Worm (Caenorhabditis elegans): ENCODE measurements around the gene ZC412.10.

DNA sequence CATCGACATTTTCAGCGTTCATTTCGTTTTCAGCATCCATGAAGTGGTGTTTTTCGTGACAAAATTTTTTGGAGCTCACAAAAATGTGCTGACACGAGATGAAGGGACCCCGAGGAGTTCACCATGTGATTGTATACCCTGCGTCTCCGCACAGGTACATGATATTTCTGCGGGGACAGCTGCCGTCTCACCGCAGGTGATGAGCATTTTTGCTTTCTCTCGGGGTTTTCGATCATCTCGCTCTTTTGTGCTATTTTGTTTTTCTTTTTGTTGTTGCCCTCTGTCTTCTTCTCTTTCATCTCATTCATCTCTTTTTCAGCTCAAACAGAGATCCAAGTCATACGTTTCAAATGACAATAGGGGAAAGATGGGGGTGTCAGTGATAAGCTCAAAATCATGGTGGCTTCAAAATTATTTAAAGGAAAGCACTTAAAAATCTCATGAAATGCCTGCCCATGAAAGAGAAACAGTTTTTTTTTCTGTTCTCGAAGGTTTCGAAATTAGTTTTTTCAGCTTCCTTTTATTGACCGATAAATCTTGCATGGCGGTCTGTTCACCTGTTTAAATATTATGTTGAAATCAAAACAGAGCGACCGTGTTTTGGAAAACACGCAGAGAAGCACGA lies 29.2 kb downstream of the ZC412.10 start, which contains the start of gene ret-1:
- TF ChIP-seq daf-12 (tag; optimal IDR thresholded peaks at IDR 0.05) (no peak), pqm-1 (tag; optimal IDR thresholded peaks at IDR 0.05) (no peak), snpc-4 (tag; optimal IDR thresholded peaks at IDR 0.05) (no peak), lin-15B (tag; optimal IDR thresholded peaks at IDR 0.05) (no peak), ama-1 (optimal IDR thresholded peaks at IDR 0.05) (no peak), lsy-2 (tag; optimal IDR thresholded peaks at IDR 0.05) (peak in 1 of 2 experiments; percentile 8)
